Fruit fly (Drosophila melanogaster) whole organism, embryonic: ENCODE data around the gene form3.

Experiments used
- B-H2 ChIP-seq: fragments of 200-800 bp; sonication (Bioruptor generic); optimal IDR thresholded peaks from 2 replicates; lab custom pipeline; 2018; ENCODE audit warnings: missing biosample characterization, mild to moderate bottlenecking, missing genetic modification characterization
- BEAF-32 ChIP-seq: fragments of 200-800 bp; sonication (Bioruptor generic); optimal IDR thresholded peaks from 3 replicates; lab custom pipeline; 2017; ENCODE audit warnings: missing biosample characterization, missing genetic modification characterization, mild to moderate bottlenecking, moderate library complexity, missing genetic modification reagents
- C15 ChIP-seq: fragments of 200-800 bp; sonication (Bioruptor generic); IDR thresholded peaks from 3 replicates; pipeline ENCODE4 v1.3.6; 2022; ENCODE audit warnings: missing biosample characterization, missing genetic modification characterization
- CG11247 ChIP-seq: fragments of 200-800 bp; sonication (Bioruptor generic); IDR thresholded peaks from 2 replicates; pipeline ENCODE4 v1.3.6; 2022; ENCODE audit warnings: missing biosample characterization, missing genetic modification characterization
- CG17186 ChIP-seq: fragments of 200-800 bp; sonication (Bioruptor generic); optimal IDR thresholded peaks from 3 replicates; lab custom pipeline; 2017; ENCODE audit warnings: missing biosample characterization, missing genetic modification reagents, missing genetic modification characterization
- CG17612 ChIP-seq: fragments of 200-800 bp; sonication (Bioruptor generic); IDR thresholded peaks from 2 replicates; pipeline ENCODE4 v1.3.6; 2022; ENCODE audit warnings: missing biosample characterization, missing genetic modification characterization
- CG3281 ChIP-seq: fragments of 200-800 bp; sonication (Bioruptor generic); optimal IDR thresholded peaks from 3 replicates; lab custom pipeline; 2017; ENCODE audit warnings: missing biosample characterization, mild to moderate bottlenecking, missing genetic modification characterization
- CG42726 ChIP-seq: fragments of 200-800 bp; sonication (Bioruptor generic); IDR thresholded peaks from 2 replicates; pipeline ENCODE4 v1.3.6; 2022; ENCODE audit warnings: missing biosample characterization, missing genetic modification characterization; ENCODE audit not compliant: partially characterized antibody
- CG5245 ChIP-seq: fragments of 200-800 bp; sonication (Bioruptor generic); optimal IDR thresholded peaks from 3 replicates; lab custom pipeline; 2016; ENCODE audit warnings: missing biosample characterization, missing genetic modification characterization
- CG6175 ChIP-seq: fragments of 200-800 bp; sonication (Bioruptor generic); IDR thresholded peaks from 3 replicates; pipeline ENCODE4 v1.3.6; 2022; ENCODE audit warnings: missing biosample characterization, missing genetic modification characterization
- CG8944 ChIP-seq: fragments of 200-800 bp; sonication (Bioruptor generic); optimal IDR thresholded peaks from 3 replicates; lab custom pipeline; 2016; ENCODE audit warnings: missing biosample characterization, missing genetic modification characterization
- CG9609 ChIP-seq: fragments of 200-800 bp; sonication (Bioruptor generic); optimal IDR thresholded peaks from 3 replicates; lab custom pipeline; 2016; ENCODE audit warnings: missing biosample characterization, missing genetic modification characterization
- CG9876 ChIP-seq: fragments of 200-800 bp; sonication (Bioruptor generic); optimal IDR thresholded peaks from 2 replicates; lab custom pipeline; 2016; ENCODE audit warnings: missing biosample characterization, missing genetic modification characterization
- Deaf1 ChIP-seq: fragments of 200-800 bp; optimal IDR thresholded peaks from 3 replicates; lab custom pipeline; 2019; ENCODE audit warnings: missing biosample characterization, mild to moderate bottlenecking, missing genetic modification characterization, moderate library complexity
- Dek ChIP-seq: fragments of 200-800 bp; sonication (Bioruptor generic); optimal IDR thresholded peaks from 3 replicates; lab custom pipeline; 2019; ENCODE audit warnings: missing biosample characterization, mild to moderate bottlenecking, missing genetic modification characterization, moderate library complexity
- Dll ChIP-seq: fragments of 200-800 bp; sonication (Bioruptor generic); IDR thresholded peaks from 4 replicates; pipeline ENCODE4 v1.3.6; 2022; ENCODE audit warnings: missing biosample characterization, missing genetic modification characterization; ENCODE audit not compliant: partially characterized antibody
- E2f2 ChIP-seq: fragments of 200-800 bp; sonication (Bioruptor generic); IDR thresholded peaks from 2 replicates; pipeline ENCODE4 v1.3.6; 2022; ENCODE audit warnings: missing biosample characterization, missing genetic modification characterization
- Fer3 ChIP-seq: fragments of 200-800 bp; sonication (Bioruptor generic); optimal IDR thresholded peaks from 2 replicates; lab custom pipeline; 2018; ENCODE audit warnings: missing biosample characterization, mild to moderate bottlenecking, missing genetic modification characterization, moderate library complexity
- Kr ChIP-seq: fragments of 200-800 bp; sonication (Bioruptor generic); optimal IDR thresholded peaks from 2 replicates; lab custom pipeline; 2017; ENCODE audit warnings: missing biosample characterization, mild to moderate bottlenecking, missing genetic modification characterization
- Lhr ChIP-seq: fragments of 200-800 bp; sonication (Bioruptor generic); optimal IDR thresholded peaks from 3 replicates; lab custom pipeline; 2017; ENCODE audit warnings: mild to moderate bottlenecking, missing biosample characterization, missing genetic modification reagents, missing genetic modification characterization
- MESR4 ChIP-seq: fragments of 200-800 bp; sonication (Bioruptor generic); optimal IDR thresholded peaks from 2 replicates; lab custom pipeline; 2018; ENCODE audit warnings: missing biosample characterization, mild to moderate bottlenecking, missing genetic modification characterization, moderate library complexity
- Neu2 ChIP-seq: fragments of 200-800 bp; sonication (Bioruptor generic); optimal IDR thresholded peaks from 3 replicates; lab custom pipeline; 2016; ENCODE audit warnings: missing biosample characterization, missing genetic modification characterization, borderline replicate concordance
- Taf1 ChIP-seq: fragments of 200-800 bp; sonication (Bioruptor generic); IDR thresholded peaks from 2 replicates; pipeline ENCODE4 v1.3.6; 2022; ENCODE audit warnings: missing biosample characterization, missing genetic modification characterization
- Tbp ChIP-seq: fragments of >200 bp; optimal IDR thresholded peaks from 2 replicates; lab custom pipeline; 2018; ENCODE audit warnings: missing biosample characterization, missing genetic modification characterization
- ac ChIP-seq: fragments of 200-800 bp; sonication (Bioruptor generic); optimal IDR thresholded peaks from 3 replicates; lab custom pipeline; 2017; ENCODE audit warnings: missing biosample characterization, mild to moderate bottlenecking, missing genetic modification characterization
- ato ChIP-seq: fragments of 200-800 bp; sonication (Bioruptor generic); IDR thresholded peaks from 2 replicates; pipeline ENCODE4 v1.3.6; 2022; ENCODE audit warnings: missing biosample characterization, missing genetic modification characterization; ENCODE audit not compliant: partially characterized antibody
- bbx ChIP-seq: fragments of 200-800 bp; sonication (Bioruptor generic); IDR thresholded peaks from 2 replicates; pipeline ENCODE4 v1.3.6; 2022; ENCODE audit warnings: missing biosample characterization, missing genetic modification characterization; ENCODE audit not compliant: partially characterized antibody
- crol ChIP-seq: fragments of 200-800 bp; sonication (Bioruptor generic); IDR thresholded peaks from 2 replicates; pipeline ENCODE4 v1.3.6; 2022; ENCODE audit warnings: missing biosample characterization, missing genetic modification characterization
- disco-r ChIP-seq: fragments of 200-800 bp; sonication (Bioruptor generic); optimal IDR thresholded peaks from 2 replicates; lab custom pipeline; 2016; ENCODE audit warnings: missing biosample characterization, missing genetic modification characterization
- dm ChIP-seq: fragments of 200-800 bp; sonication (Bioruptor generic); optimal IDR thresholded peaks from 3 replicates; lab custom pipeline; 2016; ENCODE audit warnings: missing biosample characterization, missing genetic modification characterization
- fru ChIP-seq: fragments of >200 bp; optimal IDR thresholded peaks from 2 replicates; lab custom pipeline; 2017
- fu2 ChIP-seq: fragments of 200-800 bp; sonication (Bioruptor generic); optimal IDR thresholded peaks from 2 replicates; lab custom pipeline; 2016; ENCODE audit warnings: missing biosample characterization, missing genetic modification characterization
- inv ChIP-seq: fragments of 200-800 bp; sonication (Bioruptor generic); IDR thresholded peaks from 2 replicates; pipeline ENCODE4 v1.3.6; 2022; ENCODE audit warnings: missing biosample characterization, missing genetic modification characterization; ENCODE audit not compliant: partially characterized antibody
- ken ChIP-seq: fragments of 200-800 bp; sonication (Bioruptor generic); IDR thresholded peaks from 3 replicates; pipeline ENCODE4 v1.3.6; 2022; ENCODE audit warnings: missing biosample characterization, missing genetic modification characterization
- luna ChIP-seq: fragments of 200-800 bp; sonication (Bioruptor generic); optimal IDR thresholded peaks from 2 replicates; lab custom pipeline; 2016; ENCODE audit warnings: missing biosample characterization, missing genetic modification characterization
- mld ChIP-seq: fragments of 200-800 bp; sonication (Bioruptor generic); IDR thresholded peaks from 3 replicates; pipeline ENCODE4 v1.3.6; 2022; ENCODE audit warnings: missing biosample characterization, missing genetic modification characterization; ENCODE audit not compliant: partially characterized antibody
- nerfin-2 ChIP-seq: fragments of 200-800 bp; sonication (Bioruptor generic); IDR thresholded peaks from 2 replicates; pipeline ENCODE4 v1.3.6; 2022; ENCODE audit warnings: missing biosample characterization, missing genetic modification characterization; ENCODE audit not compliant: partially characterized antibody
- otp ChIP-seq: fragments of 200-800 bp; sonication (Bioruptor generic); IDR thresholded peaks from 3 replicates; pipeline ENCODE4, ENCODE4 v1.3.6; 2022; ENCODE audit warnings: missing biosample characterization, missing genetic modification characterization
- p53 ChIP-seq: fragments of 200-800 bp; sonication (Bioruptor generic); optimal IDR thresholded peaks from 2 replicates; lab custom pipeline; 2016; ENCODE audit warnings: missing biosample characterization, missing genetic modification characterization
- pb ChIP-seq: fragments of 200-800 bp; sonication (Bioruptor generic); optimal IDR thresholded peaks from 3 replicates; lab custom pipeline; 2016; ENCODE audit warnings: missing biosample characterization, missing genetic modification characterization
- pzg ChIP-seq: fragments of 200-800 bp; sonication (Bioruptor generic); optimal IDR thresholded peaks from 3 replicates; lab custom pipeline; 2018; ENCODE audit warnings: missing biosample characterization, mild to moderate bottlenecking, missing genetic modification characterization, moderate library complexity
- shn ChIP-seq: fragments of 200-800 bp; sonication (Bioruptor generic); optimal IDR thresholded peaks from 3 replicates; lab custom pipeline; 2016; ENCODE audit warnings: missing biosample characterization, missing genetic modification characterization
- sim ChIP-seq: fragments of 200-800 bp; sonication (Bioruptor generic); IDR thresholded peaks from 2 replicates; pipeline ENCODE4 v1.3.6; 2022; ENCODE audit warnings: missing biosample characterization, missing genetic modification characterization
- sna ChIP-seq: fragments of 200-800 bp; sonication (Bioruptor generic); IDR thresholded peaks from 2 replicates; pipeline ENCODE4 v1.3.6; 2022; ENCODE audit warnings: missing biosample characterization, missing genetic modification characterization; ENCODE audit not compliant: partially characterized antibody
- ssp ChIP-seq: fragments of 200-800 bp; sonication (Bioruptor generic); IDR thresholded peaks from 2 replicates; pipeline ENCODE4 v1.3.6; 2022; ENCODE audit warnings: missing biosample characterization, missing genetic modification characterization
- tll ChIP-seq, 2 experiments: fragments of 200-800 bp in 1 of 2; fragments of >200 bp in 1 of 2; sonication (Bioruptor generic) in 1 of 2; optimal IDR thresholded peaks; 2 replicates each; lab custom pipeline; 2017 to 2019; ENCODE audit warnings: missing biosample characterization in 2 of 2, missing genetic modification characterization in 2 of 2, mild to moderate bottlenecking in 1 of 2, moderate library complexity in 1 of 2
- unc-4 ChIP-seq: fragments of 200-800 bp; sonication (Bioruptor generic); IDR thresholded peaks from 2 replicates; pipeline ENCODE4 v1.3.6; 2022; ENCODE audit warnings: missing biosample characterization, missing genetic modification characterization; ENCODE audit not compliant: partially characterized antibody
- vnd ChIP-seq: fragments of 200-800 bp; sonication (Bioruptor generic); IDR thresholded peaks from 3 replicates; pipeline ENCODE4 v1.3.6; 2022; ENCODE audit warnings: missing biosample characterization, missing genetic modification characterization; ENCODE audit not compliant: partially characterized antibody
- zen2 ChIP-seq: fragments of 200-800 bp; sonication (Bioruptor generic); IDR thresholded peaks from 3 replicates; pipeline ENCODE4 v1.3.6; 2022; ENCODE audit warnings: missing biosample characterization, missing genetic modification characterization; ENCODE audit not compliant: partially characterized antibody
- zfh1 ChIP-seq: fragments of 200-800 bp; sonication (Bioruptor generic); IDR thresholded peaks from 3 replicates; pipeline ENCODE4 v1.3.6; 2022; ENCODE audit warnings: missing biosample characterization, missing genetic modification characterization
- zfh2 ChIP-seq: fragments of 200-800 bp; sonication (Bioruptor generic); optimal IDR thresholded peaks from 2 replicates; lab custom pipeline; 2016; ENCODE audit warnings: missing biosample characterization, missing genetic modification characterization

Gene form3

DNA sequence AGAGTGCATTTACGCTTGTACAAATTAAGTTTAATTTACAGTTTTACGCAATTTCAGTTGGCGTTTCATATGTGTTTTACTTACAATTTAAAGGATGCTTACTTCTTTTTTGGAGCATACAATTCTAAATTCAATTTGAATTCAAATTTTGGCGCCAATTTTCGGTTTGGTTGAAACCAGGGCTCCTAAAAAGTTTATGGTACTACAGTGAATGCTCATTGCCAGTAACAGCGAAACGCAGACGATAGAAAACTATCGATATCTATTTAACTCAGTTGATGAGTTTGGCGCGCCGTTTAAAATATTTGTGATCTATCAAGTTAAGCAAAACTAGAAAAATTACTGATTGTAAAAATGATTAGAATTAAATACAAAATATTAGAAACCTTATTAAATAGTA is 598 bp upstream of the form3 start (continued):
- TF ChIP-seq Neu2 (GFP tag; lab: Kevin White, UChicago) (no peak), ssp (GFP tag; lab: Robert Waterston, UW) (no peak), Lhr (no peak), pb (GFP tag; lab: Kevin White, UChicago) (no peak), BEAF-32 (peak; percentile 50), CG11247 (GFP tag; lab: Robert Waterston, UW) (no peak), B-H2 (no peak), Dek (no peak), sim (GFP tag; lab: Robert Waterston, UW) (no peak), CG6175 (GFP tag; lab: Robert Waterston, UW) (no peak), vnd (GFP tag; lab: Robert Waterston, UW) (peak; percentile 42; the same call in 1 of the 3 replicates), CG9609 (GFP tag; lab: Kevin White, UChicago) (no peak), fu2 (no peak), disco-r (no peak), Tbp (GFP tag; lab: Kevin White, UChicago) (no peak), Dll (GFP tag; lab: Robert Waterston, UW) (peak; percentile 69), Kr (GFP tag; lab: Kevin White, UChicago) (no peak), C15 (GFP tag; lab: Robert Waterston, UW) (no peak), CG17186 (no peak), CG42726 (GFP tag; lab: Robert Waterston, UW) (0 out of 2 replicates have a peak, but pooled peaks have one; percentile 15), ken (GFP tag; lab: Robert Waterston, UW) (no peak), nerfin-2 (GFP tag; lab: Robert Waterston, UW) (peak; percentile 47), otp (GFP tag; lab: Robert Waterston, UW) (no peak), zfh1 (GFP tag; lab: Robert Waterston, UW) (no peak), inv (GFP tag; lab: Robert Waterston, UW) (peak; percentile 49; the same call in 1 of the 2 replicates), sna (GFP tag; lab: Robert Waterston, UW) (0 out of 2 replicates have a peak, but pooled peaks have one; percentile 17), zen2 (GFP tag; lab: Robert Waterston, UW) (no peak), pzg (peak; percentile 24), fru (lab: Kevin White, UChicago) (no peak), luna (GFP tag; lab: Kevin White, UChicago) (no peak), ato (GFP tag; lab: Robert Waterston, UW) (peak; percentile 58; the same call in 1 of the 2 replicates), Taf1 (no peak), crol (GFP tag; lab: Robert Waterston, UW) (no peak), p53 (no peak), CG3281 (GFP tag; lab: Kevin White, UChicago) (no peak), Deaf1 (tag; lab: Kevin White, UChicago) (no peak), CG8944 (GFP tag; lab: Kevin White, UChicago) (no peak), CG17612 (GFP tag; lab: Robert Waterston, UW) (no peak), CG5245 (no peak), dm (GFP tag; lab: Kevin White, UChicago) (no peak), ac (no peak), shn (GFP tag; lab: Kevin White, UChicago) (no peak), zfh2 (GFP tag; lab: Kevin White, UChicago) (no peak), bbx (peak; percentile 56), mld (GFP tag; lab: Robert Waterston, UW) (peak; percentile 51; the same call in 1 of the 3 replicates), tll (GFP tag; optimal IDR thresholded peaks at IDR 0.05; lab: Kevin White, UChicago) (no peak), CG9876 (no peak), Fer3 (tag; lab: Kevin White, UChicago) (no peak), MESR4 (GFP tag; lab: Kevin White, UChicago) (no peak), unc-4 (GFP tag; lab: Robert Waterston, UW) (peak; percentile 67), E2f2 (GFP tag; lab: Robert Waterston, UW) (peak; percentile 97)
